Worm (Caenorhabditis elegans) whole organism, young adult: ENCODE data around the gene vps-16.

Experiments
- B0336.3 ChIP-seq: fragments of 200-800 bp; sonication (Bioruptor generic); IDR thresholded peaks from 2 replicates; pipeline ENCODE4 v1.3.6; 2022; ENCODE audit warnings: missing genetic modification characterization, missing compliant biosample characterization
- D2030.7 ChIP-seq: fragments of 200-800 bp; sonication (Bioruptor generic); IDR thresholded peaks from 2 replicates; pipeline ENCODE4 v1.3.6; 2022; ENCODE audit warnings: missing genetic modification reagents, missing genetic modification characterization, missing compliant biosample characterization
- F23B12.7 ChIP-seq: sonication (generic microtip); optimal IDR thresholded peaks from 2 replicates; lab custom pipeline; 2017; ENCODE audit warnings: missing genetic modification characterization, mild to moderate bottlenecking, missing compliant biosample characterization, antibody characterized with exemption, moderate library complexity; ENCODE audit not compliant: insufficient read depth
- F33H1.4 ChIP-seq: fragments of 200-800 bp; sonication (Bioruptor generic); IDR thresholded peaks from 2 replicates; pipeline ENCODE4 v1.3.6; 2022; ENCODE audit warnings: missing genetic modification reagents, missing genetic modification characterization, missing compliant biosample characterization
- F49E8.2 ChIP-seq: sonication (generic microtip); optimal IDR thresholded peaks from 3 replicates; lab custom pipeline; 2017; ENCODE audit warnings: missing genetic modification characterization, mild to moderate bottlenecking, missing compliant biosample characterization, antibody characterized with exemption, moderate library complexity; ENCODE audit not compliant: insufficient read depth
- F55B11.4 ChIP-seq: sonication (generic microtip); optimal IDR thresholded peaks from 2 replicates; lab custom pipeline; 2016; ENCODE audit warnings: missing compliant biosample characterization, missing genetic modification characterization, borderline replicate concordance; ENCODE audit not compliant: insufficient read depth
- F57A8.1 ChIP-seq: fragments of 200-800 bp; sonication (Bioruptor generic); optimal IDR thresholded peaks from 2 replicates; lab custom pipeline; 2018; ENCODE audit warnings: mild to moderate bottlenecking, missing genetic modification characterization, moderate library complexity, missing compliant biosample characterization
- K12H6.12 ChIP-seq: fragments of 200-800 bp; sonication (Bioruptor generic); optimal IDR thresholded peaks from 2 replicates; lab custom pipeline; 2018; ENCODE audit warnings: mild to moderate bottlenecking, missing genetic modification characterization, missing compliant biosample characterization
- T26A5.8 ChIP-seq: sonication (generic microtip); optimal IDR thresholded peaks from 2 replicates; lab custom pipeline; 2016; ENCODE audit warnings: missing genetic modification characterization, missing compliant biosample characterization
- Y53F4B.3 ChIP-seq: fragments of 200-800 bp; sonication (Bioruptor generic); IDR thresholded peaks from 2 replicates; pipeline ENCODE4 v1.3.6; 2022; ENCODE audit warnings: missing genetic modification reagents, missing genetic modification characterization, missing compliant biosample characterization
- Y67H2A.10 ChIP-seq: fragments of 200-800 bp; sonication (Bioruptor generic); conservative IDR thresholded peaks from 2 replicates; pipeline ENCODE4 v1.3.6; 2022; ENCODE audit warnings: missing genetic modification reagents, missing genetic modification characterization, missing compliant biosample characterization
- Y79H2A.3 ChIP-seq: fragments of 200-800 bp; sonication (Bioruptor generic); conservative IDR thresholded peaks from 2 replicates; pipeline ENCODE4 v1.3.6; 2022; ENCODE audit warnings: missing genetic modification reagents, missing genetic modification characterization, missing compliant biosample characterization
- Y95B8A.8 ChIP-seq: fragments of 200-800 bp; sonication (Bioruptor generic); IDR thresholded peaks from 2 replicates; pipeline ENCODE4 v1.3.6; 2022; ENCODE audit warnings: missing genetic modification reagents, missing genetic modification characterization, missing compliant biosample characterization
- ZK185.1 ChIP-seq: sonication (generic microtip); optimal IDR thresholded peaks from 2 replicates; lab custom pipeline; 2016; ENCODE audit warnings: mild to moderate bottlenecking, missing genetic modification characterization, missing compliant biosample characterization; ENCODE audit not compliant: poor library complexity, severe bottlenecking
- attf-5 ChIP-seq: fragments of 200-800 bp; sonication (Bioruptor generic); optimal IDR thresholded peaks from 2 replicates; lab custom pipeline; 2018; ENCODE audit warnings: mild to moderate bottlenecking, missing genetic modification characterization, missing compliant biosample characterization
- bed-1 ChIP-seq: fragments of 200-800 bp; sonication (Bioruptor generic); IDR thresholded peaks from 2 replicates; pipeline ENCODE4 v1.3.6; 2022; ENCODE audit warnings: missing genetic modification reagents, missing genetic modification characterization, missing compliant biosample characterization
- cebp-1 ChIP-seq, 2 experiments: fragments of 200-800 bp in 1 of 2; sonication (Bioruptor generic) in 1 of 2; sonication (generic microtip) in 1 of 2; IDR thresholded peaks in 1 of 2; optimal IDR thresholded peaks in 1 of 2; 2 replicates each; pipeline versions ENCODE4 v1.3.6 to Lab custom; 2017 to 2022; ENCODE audit warnings: missing compliant biosample characterization in 2 of 2, missing genetic modification characterization in 2 of 2, mild to moderate bottlenecking in 1 of 2, missing genetic modification reagents in 1 of 2, moderate library complexity in 1 of 2
- ceh-40 ChIP-seq: fragments of 200-800 bp; sonication (Bioruptor generic); IDR thresholded peaks from 2 replicates; pipeline ENCODE4 v1.3.6; 2022; ENCODE audit warnings: missing genetic modification characterization, missing compliant biosample characterization
- dox-1 ChIP-seq: fragments of 200-800 bp; sonication (Bioruptor generic); IDR thresholded peaks from 2 replicates; pipeline ENCODE4 v1.3.6; 2022; ENCODE audit warnings: missing genetic modification reagents, missing genetic modification characterization, missing compliant biosample characterization
- dpl-1 ChIP-seq: fragments of 150-350 bp; optimal IDR thresholded peaks from 2 replicates; lab custom pipeline; 2014; ENCODE audit warnings: missing biosample characterization, missing genetic modification reagents, missing genetic modification characterization
- efl-1 ChIP-seq: fragments of 150-350 bp; optimal IDR thresholded peaks from 2 replicates; lab custom pipeline; 2014; ENCODE audit warnings: missing biosample characterization, missing genetic modification reagents, missing genetic modification characterization
- egrh-3 ChIP-seq: fragments of 200-800 bp; sonication (Bioruptor generic); IDR thresholded peaks from 2 replicates; pipeline ENCODE4 v1.3.6; 2022; ENCODE audit warnings: missing genetic modification reagents, missing genetic modification characterization, missing compliant biosample characterization
- ekl-4 ChIP-seq: fragments of 200-800 bp; sonication (Bioruptor generic); IDR thresholded peaks from 2 replicates; pipeline ENCODE4 v1.3.6; 2022; ENCODE audit warnings: missing genetic modification reagents, missing genetic modification characterization, missing compliant biosample characterization
- fkh-3 ChIP-seq: sonication (generic microtip); optimal IDR thresholded peaks from 2 replicates; lab custom pipeline; 2016; ENCODE audit warnings: mild to moderate bottlenecking, missing genetic modification characterization, missing compliant biosample characterization
- hmg-1.2 ChIP-seq: fragments of 200-800 bp; sonication (Bioruptor generic); IDR thresholded peaks from 2 replicates; pipeline ENCODE4 v1.3.6; 2022; ENCODE audit warnings: missing genetic modification reagents, missing genetic modification characterization, missing compliant biosample characterization
- hsf-1 ChIP-seq: fragments of 200-800 bp; sonication (Bioruptor generic); IDR thresholded peaks from 2 replicates; pipeline ENCODE4 v1.3.6; 2022; ENCODE audit warnings: missing genetic modification reagents, missing genetic modification characterization, missing compliant biosample characterization
- let-607 ChIP-seq, 2 experiments: fragments of 200-800 bp in 1 of 2; sonication (Bioruptor generic) in 1 of 2; sonication (generic microtip) in 1 of 2; optimal IDR thresholded peaks; 2 replicates each; lab custom pipeline; 2016 to 2018; ENCODE audit warnings: mild to moderate bottlenecking in 2 of 2, missing compliant biosample characterization in 2 of 2, missing genetic modification characterization in 2 of 2, moderate library complexity in 2 of 2, missing genotype in 1 of 2
- lin-40 ChIP-seq: sonication (generic microtip); optimal IDR thresholded peaks from 2 replicates; lab custom pipeline; 2016; ENCODE audit warnings: missing genetic modification characterization, mild to moderate bottlenecking, missing compliant biosample characterization, missing genotype, missing genetic modification reagents
- lin-54 ChIP-seq: fragments of 200-800 bp; sonication (Bioruptor generic); optimal IDR thresholded peaks from 2 replicates; lab custom pipeline; 2018; ENCODE audit warnings: mild to moderate bottlenecking, missing genetic modification characterization, missing compliant biosample characterization
- lsl-1 ChIP-seq: fragments of 200-800 bp; sonication (Bioruptor generic); optimal IDR thresholded peaks from 2 replicates; lab custom pipeline; 2018; ENCODE audit warnings: mild to moderate bottlenecking, missing genetic modification characterization, moderate library complexity, missing compliant biosample characterization
- lsy-27 ChIP-seq: sonication (generic microtip); optimal IDR thresholded peaks from 2 replicates; lab custom pipeline; 2017; ENCODE audit warnings: missing genetic modification characterization, mild to moderate bottlenecking, missing compliant biosample characterization, antibody characterized with exemption, missing genotype, borderline replicate concordance; ENCODE audit not compliant: insufficient read depth
- madf-3 ChIP-seq: fragments of 200-800 bp; sonication (Bioruptor generic); IDR thresholded peaks from 2 replicates; pipeline ENCODE4 v1.3.6; 2022; ENCODE audit warnings: missing genetic modification reagents, missing genetic modification characterization, missing compliant biosample characterization
- mcd-1 ChIP-seq: fragments of 200-800 bp; sonication (Bioruptor generic); IDR thresholded peaks from 2 replicates; pipeline ENCODE4 v1.3.6; 2022; ENCODE audit warnings: missing genetic modification reagents, missing genetic modification characterization, missing compliant biosample characterization
- nhr-90 ChIP-seq: sonication (generic microtip); optimal IDR thresholded peaks from 2 replicates; lab custom pipeline; 2016; ENCODE audit warnings: missing genotype, mild to moderate bottlenecking, missing genetic modification characterization, missing compliant biosample characterization
- pbrm-1 ChIP-seq: fragments of 200-800 bp; sonication (Bioruptor generic); IDR thresholded peaks from 2 replicates; pipeline ENCODE4 v1.3.6; 2022; ENCODE audit warnings: missing genetic modification reagents, missing genetic modification characterization, missing compliant biosample characterization
- pha-4 ChIP-seq: fragments of 150-350 bp; sonication (generic microtip); optimal IDR thresholded peaks from 2 replicates; lab custom pipeline; 2014; ENCODE audit warnings: missing biosample characterization, missing genetic modification reagents, missing genetic modification characterization
- snpc-3.4 ChIP-seq: sonication (generic microtip); optimal IDR thresholded peaks from 2 replicates; lab custom pipeline; 2017; ENCODE audit warnings: missing genetic modification characterization, mild to moderate bottlenecking, missing compliant biosample characterization, antibody characterized with exemption, moderate library complexity, missing genotype, missing genetic modification reagents
- somi-1 ChIP-seq: fragments of 200-800 bp; sonication (Bioruptor generic); optimal IDR thresholded peaks from 2 replicates; lab custom pipeline; 2018; ENCODE audit warnings: mild to moderate bottlenecking, missing genetic modification characterization, missing compliant biosample characterization
- tlf-1 ChIP-seq: fragments of 200-800 bp; sonication (Bioruptor generic); optimal IDR thresholded peaks from 2 replicates; lab custom pipeline; 2018; ENCODE audit warnings: mild to moderate bottlenecking, missing genetic modification characterization, missing compliant biosample characterization
- zfh-2 ChIP-seq: fragments of 200-800 bp; sonication (Bioruptor generic); conservative IDR thresholded peaks from 2 replicates; pipeline ENCODE4 v1.3.6; 2022; ENCODE audit warnings: missing genetic modification reagents, missing genetic modification characterization, missing compliant biosample characterization
- zim-3 ChIP-seq: sonication (generic microtip); optimal IDR thresholded peaks from 2 replicates; lab custom pipeline; 2017; ENCODE audit warnings: mild to moderate bottlenecking, missing genetic modification characterization, moderate library complexity, missing compliant biosample characterization
- ztf-18 ChIP-seq: sonication (generic microtip); optimal IDR thresholded peaks from 2 replicates; lab custom pipeline; 2016; ENCODE audit warnings: missing genotype, mild to moderate bottlenecking, missing genetic modification characterization, missing compliant biosample characterization
- ztf-25 ChIP-seq: fragments of 200-800 bp; sonication (Bioruptor generic); IDR thresholded peaks from 2 replicates; pipeline ENCODE4 v1.3.6; 2022; ENCODE audit warnings: missing genetic modification reagents, missing genetic modification characterization, missing compliant biosample characterization
- ztf-6 ChIP-seq: fragments of 200-800 bp; sonication (Bioruptor generic); IDR thresholded peaks from 2 replicates; pipeline ENCODE4 v1.3.6; 2022; ENCODE audit warnings: missing genetic modification reagents, missing genetic modification characterization, missing compliant biosample characterization

Gene vps-16

ce11 chrIII:6453665-6454064, 20.6 kb downstream of the vps-16 start (continued):
- peak; percentile 62 for TF ChIP-seq B0336.3 (GFP tag; lab: Robert Waterston, UW)
- 0 out of 2 replicates have a peak, but pooled peaks have one; percentile 39 for TF ChIP-seq madf-3
- no peak for TF ChIP-seq ztf-25 (GFP tag; lab: Robert Waterston, UW)
- no peak for TF ChIP-seq F55B11.4 (tag; lab: Kevin White, UChicago)
- peak; percentile 46 for TF ChIP-seq efl-1 (GFP tag; lab: Kevin White, UChicago)
- TF ChIP-seq fkh-3 (tag; lab: Kevin White, UChicago), result no peak
- TF ChIP-seq pbrm-1 (GFP tag; lab: Robert Waterston, UW), result peak; percentile 76
- TF ChIP-seq F57A8.1 (GFP tag; lab: Kevin White, UChicago), result no peak
- TF ChIP-seq snpc-3.4 (tag; lab: Kevin White, UChicago), result peak; percentile 73
- no peak for TF ChIP-seq cebp-1 (GFP tag; IDR thresholded peaks at IDR 0.05; lab: Robert Waterston, UW)
- TF ChIP-seq cebp-1 (tag; optimal IDR thresholded peaks at IDR 0.05; lab: Kevin White, UChicago), result peak; percentile 81
- no peak for TF ChIP-seq hsf-1 (GFP tag; lab: Robert Waterston, UW)
- TF ChIP-seq mcd-1 (GFP tag; lab: Robert Waterston, UW), result peak; percentile 77
- TF ChIP-seq egrh-3, result peak; percentile 43; the same call in 1 of the 2 replicates
- 0 out of 2 replicates have a peak, but pooled peaks have one; percentile 43 for TF ChIP-seq Y67H2A.10 (GFP tag; lab: Robert Waterston, UW)
- peak; percentile 75 for TF ChIP-seq ZK185.1 (tag; lab: Kevin White, UChicago)
- TF ChIP-seq pha-4 (tag; lab: Kevin White, UChicago), result peak; percentile 44
- TF ChIP-seq T26A5.8, result no peak
- TF ChIP-seq ztf-18, result peak; percentile 94
- peak; percentile 36 for TF ChIP-seq tlf-1 (GFP tag; lab: Kevin White, UChicago)
- no peak for TF ChIP-seq let-607 (tag; optimal IDR thresholded peaks at IDR 0.05; lab: Kevin White, UChicago)
- TF ChIP-seq K12H6.12 (tag; lab: Kevin White, UChicago), result peak; percentile 38
- TF ChIP-seq F33H1.4 (GFP tag; lab: Robert Waterston, UW), result peak; percentile 57; the same call in 1 of the 2 replicates
- no peak for TF ChIP-seq Y53F4B.3 (GFP tag; lab: Robert Waterston, UW)
- peak; percentile 9 for TF ChIP-seq somi-1 (GFP tag; lab: Kevin White, UChicago)
- 0 out of 2 replicates have a peak, but pooled peaks have one; percentile 47 for TF ChIP-seq Y95B8A.8
- TF ChIP-seq lin-54 (GFP tag; lab: Kevin White, UChicago), result peak; percentile 70
- no peak for TF ChIP-seq ekl-4 (GFP tag; lab: Robert Waterston, UW)
- peak; percentile 52 for TF ChIP-seq lin-40 (tag; lab: Kevin White, UChicago)
- TF ChIP-seq dpl-1 (GFP tag; lab: Kevin White, UChicago), result peak; percentile 49
- peak; percentile 91 for TF ChIP-seq dox-1 (GFP tag; lab: Robert Waterston, UW)
- TF ChIP-seq Y79H2A.3 (GFP tag; lab: Robert Waterston, UW), result no peak
- TF ChIP-seq bed-1 (GFP tag; lab: Robert Waterston, UW), result no peak
- peak; percentile 68; the same call in 1 of the 2 replicates for TF ChIP-seq hmg-1.2 (GFP tag; lab: Robert Waterston, UW)
- no peak for TF ChIP-seq ceh-40 (GFP tag; lab: Robert Waterston, UW)
- TF ChIP-seq ztf-6 (GFP tag; lab: Robert Waterston, UW), result no peak
- peak; percentile 67 for TF ChIP-seq D2030.7 (GFP tag; lab: Robert Waterston, UW)
- TF ChIP-seq zim-3, result no peak
- peak; percentile 88 for TF ChIP-seq zfh-2 (GFP tag; lab: Robert Waterston, UW)
- no peak for TF ChIP-seq lsy-27 (tag; lab: Kevin White, UChicago)
- peak; percentile 42 for TF ChIP-seq F49E8.2
- peak; percentile 49 for TF ChIP-seq F23B12.7 (tag; lab: Kevin White, UChicago)
- TF ChIP-seq nhr-90, result peak; percentile 37
- peak; percentile 65 for TF ChIP-seq lsl-1 (GFP tag; lab: Kevin White, UChicago)
- TF ChIP-seq attf-5 (GFP tag; lab: Kevin White, UChicago), result peak; percentile 98
